Worm (Caenorhabditis elegans): ENCODE data around the gene lig-1.

DNA sequence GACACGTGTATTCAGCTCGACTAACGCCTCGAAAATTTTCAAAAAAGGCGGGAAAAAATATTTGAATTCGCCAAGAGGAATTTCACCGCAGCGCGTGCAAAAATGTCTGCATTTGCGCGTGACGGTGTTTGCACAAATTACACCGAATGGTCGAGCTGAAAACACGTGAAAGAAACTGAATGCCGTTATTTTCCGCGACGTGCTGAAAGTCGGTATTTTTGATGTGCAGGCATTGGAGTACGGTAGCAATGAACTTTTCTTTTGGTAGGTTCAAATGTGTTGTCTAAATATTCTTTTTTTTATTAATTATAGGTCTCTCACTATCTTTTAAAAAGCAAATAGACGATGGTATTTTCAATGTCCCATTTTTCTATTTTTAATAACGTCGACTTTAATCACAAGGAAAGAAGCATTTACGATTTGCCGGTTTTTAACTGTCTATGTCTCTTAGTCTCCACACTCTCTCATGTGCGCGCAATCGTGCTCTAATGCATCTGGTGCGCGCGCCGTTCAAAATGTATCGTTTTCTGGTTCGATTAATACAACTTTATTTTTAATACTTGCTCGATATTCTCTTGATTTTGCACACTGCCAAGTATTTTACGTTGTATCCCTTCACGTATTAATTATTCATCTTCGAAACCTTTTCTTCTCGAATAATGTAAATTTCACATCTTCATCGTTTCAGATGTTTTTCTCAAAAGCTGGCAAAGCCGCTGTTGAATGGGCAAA lies at the start of gene lig-1, which contains the start of gene C29A12.1:
- TF ChIP-seq mep-1 (tag; optimal IDR thresholded peaks at IDR 0.05) (no peak), set-16 (GFP tag; IDR thresholded peaks at IDR 0.05) (no peak), mdl-1 (tag; optimal IDR thresholded peaks at IDR 0.05) (no peak), lin-15B (tag; optimal IDR thresholded peaks at IDR 0.05) (no peak), unc-62 (GFP tag; optimal IDR thresholded peaks at IDR 0.05 in 1 of 2) (no peak), unc-62 (tag; optimal IDR thresholded peaks at IDR 0.05) (no peak), daf-12 (tag; optimal IDR thresholded peaks at IDR 0.05) (no peak), dmd-9 (GFP tag; IDR thresholded peaks at IDR 0.05) (no peak), skn-1 (tag; optimal IDR thresholded peaks at IDR 0.05) (no peak), R02D3.7 (tag; optimal IDR thresholded peaks at IDR 0.05) (no peak), hlh-30 (tag; optimal IDR thresholded peaks at IDR 0.05; ENCODE audit: insufficient read depth) (peak; percentile 61), rbr-2 (tag; optimal IDR thresholded peaks at IDR 0.05) (no peak), fos-1 (tag; optimal IDR thresholded peaks at IDR 0.05) (no peak), aly-2 (tag; optimal IDR thresholded peaks at IDR 0.05) (no peak)
